Worm (Caenorhabditis elegans) whole organism, L1 larva: Measurements from ENCODE around the gene F49E10.2.

ENCODE experiments used
- C04F5.9 ChIP-seq: sonication (generic microtip); optimal IDR thresholded peaks from 2 replicates; lab custom pipeline; 2016; ENCODE audit warnings: missing genetic modification characterization, missing compliant biosample characterization
- aha-1 ChIP-seq: fragments of 150-350 bp; optimal IDR thresholded peaks from 2 replicates; lab custom pipeline; 2014; ENCODE audit warnings: missing biosample characterization, missing genetic modification characterization
- blmp-1 ChIP-seq: fragments of 150-350 bp; optimal IDR thresholded peaks from 2 replicates; lab custom pipeline; 2014; ENCODE audit warnings: missing biosample characterization, missing genetic modification characterization
- ceh-82 ChIP-seq, 3 experiments: fragments of 150-350 bp in 1 of 3; sonication (generic microtip) in 2 of 3; optimal IDR thresholded peaks; 2 replicates each; lab custom pipeline; 2014 to 2017; ENCODE audit warnings: missing biosample characterization in 3 of 3, missing genetic modification characterization in 3 of 3
- ceh-88 ChIP-seq: fragments of 200-800 bp; sonication (Bioruptor generic); IDR thresholded peaks from 2 replicates; pipeline ENCODE4 v1.3.6; 2022; ENCODE audit warnings: missing genetic modification characterization, missing compliant biosample characterization
- ceh-90 ChIP-seq: sonication (generic microtip); optimal IDR thresholded peaks from 2 replicates; lab custom pipeline; 2016; ENCODE audit warnings: missing genetic modification characterization, missing compliant biosample characterization
- ces-1 ChIP-seq: fragments of 150-350 bp; optimal IDR thresholded peaks from 2 replicates; lab custom pipeline; 2014; ENCODE audit warnings: missing biosample characterization, missing genetic modification reagents, missing genetic modification characterization
- dpl-1 ChIP-seq, 3 experiments: fragments of 150-350 bp in 2 of 3; sonication (generic microtip) in 1 of 3; optimal IDR thresholded peaks; 2 replicates each; lab custom pipeline; 2014 to 2017; ENCODE audit warnings: missing biosample characterization in 3 of 3, missing genetic modification characterization in 3 of 3, missing genetic modification reagents in 3 of 3
- efl-1 ChIP-seq, 4 experiments: fragments of 150-350 bp; optimal IDR thresholded peaks in 3 of 4; peaks in 1 of 4; 1 replicate in 1 of 4; 2 replicates in 3 of 4; lab custom pipeline; 2014; ENCODE audit warnings: missing biosample characterization in 2 of 4, missing genetic modification characterization in 2 of 4, missing genetic modification reagents in 2 of 4
- egl-13 ChIP-seq: sonication (generic microtip); optimal IDR thresholded peaks from 2 replicates; lab custom pipeline; 2016; ENCODE audit warnings: missing genotype, missing genetic modification reagents, missing genetic modification characterization, missing compliant biosample characterization
- egl-27 ChIP-seq, 2 experiments: fragments of 150-350 bp in 1 of 2; sonication (generic microtip); optimal IDR thresholded peaks; 3 replicates each; lab custom pipeline; 2017 to 2018; ENCODE audit warnings: missing biosample characterization in 2 of 2, missing genetic modification characterization in 2 of 2, missing genetic modification reagents in 2 of 2
- ets-5 ChIP-seq: fragments of 200-800 bp; sonication (Bioruptor generic); IDR thresholded peaks from 2 replicates; pipeline ENCODE4 v1.3.6; 2022; ENCODE audit warnings: missing genetic modification characterization, missing compliant biosample characterization
- fkh-4 ChIP-seq: sonication (generic microtip); optimal IDR thresholded peaks from 2 replicates; lab custom pipeline; 2016; ENCODE audit warnings: missing compliant biosample characterization, missing genetic modification characterization, borderline replicate concordance
- fkh-8 ChIP-seq: sonication (generic microtip); optimal IDR thresholded peaks from 2 replicates; lab custom pipeline; 2016; ENCODE audit warnings: mild to moderate bottlenecking, missing genetic modification characterization, missing compliant biosample characterization
- grh-1 ChIP-seq: fragments of 200-800 bp; sonication (Bioruptor generic); IDR thresholded peaks from 2 replicates; pipeline ENCODE4 v1.3.6; 2022; ENCODE audit warnings: missing genetic modification reagents, missing genetic modification characterization, missing compliant biosample characterization
- hlh-17 ChIP-seq: fragments of 200-800 bp; sonication (Bioruptor generic); optimal IDR thresholded peaks from 2 replicates; lab custom pipeline; 2018; ENCODE audit warnings: missing genetic modification characterization, mild to moderate bottlenecking, missing compliant biosample characterization, moderate library complexity, borderline replicate concordance
- irx-1 ChIP-seq: sonication (generic microtip); optimal IDR thresholded peaks from 2 replicates; lab custom pipeline; 2016; ENCODE audit warnings: missing genetic modification characterization, missing compliant biosample characterization
- isw-1 ChIP-seq: fragments of 200-800 bp; sonication (Bioruptor generic); IDR thresholded peaks from 2 replicates; pipeline ENCODE4 v1.3.6; 2022; ENCODE audit warnings: missing genetic modification characterization, missing compliant biosample characterization
- jun-1 ChIP-seq: fragments of 150-350 bp; optimal IDR thresholded peaks from 2 replicates; lab custom pipeline; 2014; ENCODE audit warnings: missing biosample characterization, missing genetic modification reagents, missing genetic modification characterization
- lin-13 ChIP-seq: fragments of 150-350 bp; optimal IDR thresholded peaks from 2 replicates; lab custom pipeline; 2014; ENCODE audit warnings: missing biosample characterization, missing genetic modification reagents, missing genetic modification characterization
- lin-14 ChIP-seq: fragments of 200-800 bp; sonication (Bioruptor generic); optimal IDR thresholded peaks from 2 replicates; lab custom pipeline; 2018; ENCODE audit warnings: mild to moderate bottlenecking, missing genetic modification characterization, moderate library complexity, missing compliant biosample characterization
- lin-15B ChIP-seq: fragments of 150-350 bp; sonication (generic microtip); optimal IDR thresholded peaks from 3 replicates; lab custom pipeline; 2014; ENCODE audit warnings: missing biosample characterization, missing genetic modification characterization
- lin-39 ChIP-seq: fragments of 150-350 bp; optimal IDR thresholded peaks from 2 replicates; lab custom pipeline; 2014; ENCODE audit warnings: missing biosample characterization, missing genetic modification reagents, missing genetic modification characterization
- lsy-2 ChIP-seq, 2 experiments: fragments of 150-350 bp; optimal IDR thresholded peaks; 2 replicates each; lab custom pipeline; 2014; ENCODE audit warnings: missing biosample characterization in 2 of 2, missing genetic modification characterization in 2 of 2
- mdl-1 ChIP-seq, 2 experiments: fragments of 150-350 bp; optimal IDR thresholded peaks; 2 replicates each; lab custom pipeline; 2014 to 2017; ENCODE audit warnings: missing biosample characterization in 2 of 2, missing genetic modification characterization in 2 of 2, inconsistent platforms in 1 of 2
- mef-2 ChIP-seq: fragments of 150-350 bp; optimal IDR thresholded peaks from 2 replicates; lab custom pipeline; 2014; ENCODE audit warnings: missing biosample characterization, missing genetic modification characterization
- mep-1 ChIP-seq: fragments of 150-350 bp; optimal IDR thresholded peaks from 2 replicates; lab custom pipeline; 2014; ENCODE audit warnings: missing biosample characterization, missing genetic modification characterization
- nhr-12 ChIP-seq: sonication (generic microtip); optimal IDR thresholded peaks from 2 replicates; lab custom pipeline; 2017; ENCODE audit warnings: missing biosample characterization, missing genetic modification characterization
- nhr-20 ChIP-seq: sonication (generic microtip); optimal IDR thresholded peaks from 2 replicates; lab custom pipeline; 2016; ENCODE audit warnings: mild to moderate bottlenecking, missing genetic modification characterization, missing compliant biosample characterization
- nhr-237 ChIP-seq: fragments of 150-350 bp; optimal IDR thresholded peaks from 2 replicates; lab custom pipeline; 2014; ENCODE audit warnings: missing biosample characterization, missing genetic modification characterization
- nhr-28 ChIP-seq: fragments of 150-350 bp; optimal IDR thresholded peaks from 2 replicates; lab custom pipeline; 2014; ENCODE audit warnings: missing biosample characterization, missing genetic modification characterization
- nhr-47 ChIP-seq: sonication (generic microtip); optimal IDR thresholded peaks from 2 replicates; lab custom pipeline; 2016; ENCODE audit warnings: mild to moderate bottlenecking, missing genetic modification characterization, moderate library complexity, missing compliant biosample characterization
- nhr-71 ChIP-seq: sonication (generic microtip); optimal IDR thresholded peaks from 2 replicates; lab custom pipeline; 2016; ENCODE audit warnings: mild to moderate bottlenecking, missing genetic modification characterization, moderate library complexity, missing compliant biosample characterization
- nhr-77 ChIP-seq: fragments of 150-350 bp; optimal IDR thresholded peaks from 2 replicates; lab custom pipeline; 2014; ENCODE audit warnings: missing biosample characterization, missing genetic modification characterization
- pax-3 ChIP-seq: fragments of 200-800 bp; sonication (Bioruptor generic); optimal IDR thresholded peaks from 2 replicates; lab custom pipeline; 2018; ENCODE audit warnings: mild to moderate bottlenecking, missing genetic modification characterization, moderate library complexity, missing compliant biosample characterization
- pqm-1 ChIP-seq: sonication (generic microtip); optimal IDR thresholded peaks from 3 replicates; lab custom pipeline; 2017; ENCODE audit warnings: missing biosample characterization, missing genetic modification characterization
- skn-1 ChIP-seq: fragments of 150-350 bp; optimal IDR thresholded peaks from 2 replicates; lab custom pipeline; 2014; ENCODE audit warnings: missing biosample characterization, missing genetic modification characterization
- snpc-4 ChIP-seq: fragments of 150-350 bp; optimal IDR thresholded peaks from 2 replicates; lab custom pipeline; 2014; ENCODE audit warnings: missing biosample characterization, missing genetic modification characterization
- snu-23 ChIP-seq: sonication (generic microtip); optimal IDR thresholded peaks from 2 replicates; lab custom pipeline; 2016; ENCODE audit warnings: missing genetic modification characterization, missing compliant biosample characterization
- sox-4 ChIP-seq: sonication (generic microtip); optimal IDR thresholded peaks from 2 replicates; lab custom pipeline; 2016; ENCODE audit warnings: missing genetic modification characterization, missing compliant biosample characterization
- swsn-7 ChIP-seq: sonication (generic microtip); optimal IDR thresholded peaks from 2 replicates; lab custom pipeline; 2016; ENCODE audit warnings: missing genetic modification characterization, missing compliant biosample characterization
- tbx-2 ChIP-seq: sonication (generic microtip); optimal IDR thresholded peaks from 2 replicates; lab custom pipeline; 2016; ENCODE audit warnings: missing genetic modification characterization, missing compliant biosample characterization
- tlp-1 ChIP-seq: fragments of 150-350 bp; optimal IDR thresholded peaks from 2 replicates; lab custom pipeline; 2014; ENCODE audit warnings: missing biosample characterization, missing genetic modification characterization
- unc-130 ChIP-seq: fragments of 150-350 bp; optimal IDR thresholded peaks from 2 replicates; lab custom pipeline; 2017; ENCODE audit warnings: missing biosample characterization, missing genetic modification characterization, inconsistent platforms
- unc-62 ChIP-seq: fragments of 150-350 bp; optimal IDR thresholded peaks from 2 replicates; lab custom pipeline; 2014; ENCODE audit warnings: missing biosample characterization, missing genetic modification reagents, missing genetic modification characterization
- unc-86 ChIP-seq: sonication (generic microtip); optimal IDR thresholded peaks from 2 replicates; lab custom pipeline; 2016; ENCODE audit warnings: missing genetic modification characterization, missing compliant biosample characterization
- unc-98 ChIP-seq: fragments of 200-800 bp; sonication (Bioruptor generic); IDR thresholded peaks from 2 replicates; pipeline ENCODE4 v1.3.6; 2022; ENCODE audit warnings: missing genetic modification characterization, missing compliant biosample characterization
- zag-1 ChIP-seq: fragments of 150-350 bp; optimal IDR thresholded peaks from 2 replicates; lab custom pipeline; 2014; ENCODE audit warnings: missing biosample characterization, missing genetic modification characterization
- zip-4 ChIP-seq: fragments of 200-800 bp; sonication (Bioruptor generic); optimal IDR thresholded peaks from 2 replicates; lab custom pipeline; 2018; ENCODE audit warnings: mild to moderate bottlenecking, missing genetic modification characterization, moderate library complexity, missing compliant biosample characterization

F49E10.2 gene

DNA sequence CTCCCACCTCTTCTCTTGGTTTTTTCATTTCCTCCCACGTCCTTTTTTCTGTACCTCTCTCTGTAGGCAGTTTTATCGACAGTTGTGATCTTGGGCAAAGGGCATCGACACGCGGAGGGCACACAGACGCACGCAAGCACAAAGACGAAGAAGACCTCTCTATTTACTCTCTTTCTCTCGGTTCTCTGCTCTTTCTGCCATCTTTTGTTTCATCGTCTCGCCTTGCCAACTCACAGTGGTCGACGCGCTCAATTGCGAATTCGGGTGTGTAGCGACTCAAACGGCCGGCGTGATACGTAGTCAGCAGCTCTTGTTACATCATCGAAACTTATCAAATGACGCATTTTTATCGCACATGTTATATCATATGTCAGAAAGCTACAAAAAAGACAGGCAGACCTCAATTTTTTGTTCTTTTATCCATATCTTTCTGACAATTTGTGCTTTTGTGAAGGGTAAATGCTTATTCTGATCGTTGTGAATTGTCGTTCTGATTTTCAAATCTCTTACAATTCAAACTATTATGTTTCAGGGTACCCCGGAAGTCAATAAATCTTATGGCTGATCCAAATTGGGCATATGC is 49.0 kb upstream of the F49E10.2 start, which contains the start of gene puf-9 (continued):
- peak; percentile 87 to 90 (median 88) for TF ChIP-seq dpl-1 (GFP tag; optimal IDR thresholded peaks at IDR 0.05; lab: Kevin White, UChicago)
- TF ChIP-seq lin-39 (tag; lab: Kevin White, UChicago): peak; percentile 95
- TF ChIP-seq ces-1 (GFP tag; lab: Kevin White, UChicago): no peak
- peak; percentile 97 for TF ChIP-seq aha-1 (tag; lab: Kevin White, UChicago)
- TF ChIP-seq lin-15B (tag; lab: Kevin White, UChicago): peak; percentile 98
- peak; percentile 98 for TF ChIP-seq irx-1 (tag; lab: Kevin White, UChicago)
- peak; percentile 99 for TF ChIP-seq egl-27 (tag; optimal IDR thresholded peaks at IDR 0.05; lab: Kevin White, UChicago)
- peak; percentile 67 for TF ChIP-seq zag-1 (tag; lab: Kevin White, UChicago)
- peak; percentile 99 for TF ChIP-seq jun-1 (tag; lab: Kevin White, UChicago)
- peak; percentile 78 to 100 for TF ChIP-seq mdl-1 (tag; optimal IDR thresholded peaks at IDR 0.05; lab: Kevin White, UChicago)
- peak; percentile 100 for TF ChIP-seq tbx-2
- peak; percentile 94 for TF ChIP-seq sox-4 (tag; lab: Kevin White, UChicago)
- TF ChIP-seq pqm-1: no peak
- TF ChIP-seq tlp-1: no peak
- peak; percentile 99 for TF ChIP-seq grh-1 (GFP tag; lab: Robert Waterston, UW)
- peak; percentile 100 for TF ChIP-seq snu-23
- TF ChIP-seq isw-1 (GFP tag; lab: Robert Waterston, UW): peak; percentile 98
- peak; percentile 100 for TF ChIP-seq swsn-7
- TF ChIP-seq nhr-20 (tag; lab: Kevin White, UChicago): peak; percentile 100
- TF ChIP-seq lin-13 (GFP tag; lab: Kevin White, UChicago): peak; percentile 99
- TF ChIP-seq mef-2: peak; percentile 83
- TF ChIP-seq C04F5.9 (tag; lab: Kevin White, UChicago): peak; percentile 94
- peak; percentile 88 for TF ChIP-seq blmp-1 (tag; lab: Kevin White, UChicago)
- TF ChIP-seq egl-13 (tag; lab: Kevin White, UChicago): peak; percentile 98
- peak; percentile 84 for TF ChIP-seq unc-62 (GFP tag; lab: Kevin White, UChicago)
- TF ChIP-seq fkh-8 (tag; lab: Kevin White, UChicago): peak; percentile 100
- TF ChIP-seq unc-98 (GFP tag; lab: Robert Waterston, UW): peak; percentile 83
- TF ChIP-seq efl-1 (optimal IDR thresholded peaks at IDR 0.05; lab: Kevin White, UChicago): peak; percentile 92 to 96
- TF ChIP-seq efl-1 (GFP tag; optimal IDR thresholded peaks at IDR 0.05 in 1 of 2; lab: Kevin White, UChicago): peak; percentile 80 to 99
- peak; percentile 98 for TF ChIP-seq unc-130 (tag; lab: Kevin White, UChicago)
- TF ChIP-seq nhr-237 (tag; lab: Kevin White, UChicago): peak; percentile 98
- TF ChIP-seq nhr-28 (tag; lab: Kevin White, UChicago): no peak
- peak; percentile 100 for TF ChIP-seq nhr-71 (tag; lab: Kevin White, UChicago)
- peak; percentile 97 for TF ChIP-seq lsy-2 (tag; optimal IDR thresholded peaks at IDR 0.05; lab: Kevin White, UChicago)
- peak; percentile 50 for TF ChIP-seq nhr-12 (tag; lab: Kevin White, UChicago)
- peak; percentile 99 for TF ChIP-seq ceh-88
- TF ChIP-seq snpc-4 (tag; lab: Kevin White, UChicago): peak; percentile 91
- peak; percentile 81 for TF ChIP-seq fkh-4 (tag; lab: Kevin White, UChicago)

ce11 chrX:5847268-5847667 is 42.9 kb upstream of the F49E10.2 start:
- no peak for TF ChIP-seq blmp-1 (tag; lab: Kevin White, UChicago)
- peak in 1 of 2 experiments; percentile 60 for TF ChIP-seq lsy-2 (tag; optimal IDR thresholded peaks at IDR 0.05; lab: Kevin White, UChicago)
- no peak for TF ChIP-seq pax-3
- peak; percentile 23 for TF ChIP-seq unc-86
- no peak for TF ChIP-seq nhr-77 (tag; lab: Kevin White, UChicago)
- peak; percentile 39 for TF ChIP-seq fkh-8 (tag; lab: Kevin White, UChicago)
- TF ChIP-seq lin-14 (GFP tag; lab: Kevin White, UChicago): peak; percentile 71
- peak; percentile 7 for TF ChIP-seq mep-1 (tag; lab: Kevin White, UChicago)
- peak; percentile 68 for TF ChIP-seq zip-4
- TF ChIP-seq mef-2: no peak
- TF ChIP-seq ceh-82 (tag; optimal IDR thresholded peaks at IDR 0.05; lab: Kevin White, UChicago): peak in 1 of 3 experiments; percentile 67
- TF ChIP-seq hlh-17 (GFP tag; lab: Kevin White, UChicago): no peak
- TF ChIP-seq tlp-1: no peak
- peak; percentile 41 for TF ChIP-seq skn-1 (tag; lab: Kevin White, UChicago)
- peak; percentile 8 for TF ChIP-seq nhr-47 (tag; lab: Kevin White, UChicago)
- no peak for TF ChIP-seq ces-1 (GFP tag; lab: Kevin White, UChicago)
- TF ChIP-seq nhr-237 (tag; lab: Kevin White, UChicago): no peak
- TF ChIP-seq efl-1 (optimal IDR thresholded peaks at IDR 0.05; lab: Kevin White, UChicago): no peak
- peak in 1 of 2 experiments; percentile 12 for TF ChIP-seq efl-1 (GFP tag; optimal IDR thresholded peaks at IDR 0.05 in 1 of 2; lab: Kevin White, UChicago)
- no peak for TF ChIP-seq C04F5.9 (tag; lab: Kevin White, UChicago)
- TF ChIP-seq ets-5: no peak
- TF ChIP-seq ceh-90: no peak
